Worm (Caenorhabditis elegans) whole organism, young adult: ENCODE data around the gene Y49F6C.8.

Experiments
- B0019.2 ChIP-seq: fragments of 200-800 bp; sonication (Bioruptor generic); conservative IDR thresholded peaks from 2 replicates; pipeline ENCODE4 v1.3.6; 2022; ENCODE audit warnings: missing genetic modification reagents, missing genetic modification characterization, missing compliant biosample characterization
- B0261.1 ChIP-seq: sonication (generic microtip); optimal IDR thresholded peaks from 2 replicates; lab custom pipeline; 2016; ENCODE audit warnings: mild to moderate bottlenecking, missing genetic modification characterization, moderate library complexity, missing compliant biosample characterization
- B0336.3 ChIP-seq: fragments of 200-800 bp; sonication (Bioruptor generic); IDR thresholded peaks from 2 replicates; pipeline ENCODE4 v1.3.6; 2022; ENCODE audit warnings: missing genetic modification characterization, missing compliant biosample characterization
- C06A6.2 ChIP-seq: fragments of 200-800 bp; sonication (Bioruptor generic); conservative IDR thresholded peaks from 2 replicates; pipeline ENCODE4 v1.3.6; 2022; ENCODE audit warnings: missing genetic modification characterization, missing compliant biosample characterization
- F10E7.11 ChIP-seq: sonication (generic microtip); optimal IDR thresholded peaks from 2 replicates; lab custom pipeline; 2017; ENCODE audit warnings: mild to moderate bottlenecking, missing genetic modification characterization, moderate library complexity, missing compliant biosample characterization
- F37B4.10 ChIP-seq: fragments of 200-800 bp; sonication (Bioruptor generic); IDR thresholded peaks from 2 replicates; pipeline ENCODE4 v1.3.6; 2022; ENCODE audit warnings: missing genetic modification characterization, missing compliant biosample characterization
- F49E8.2 ChIP-seq: sonication (generic microtip); optimal IDR thresholded peaks from 3 replicates; lab custom pipeline; 2017; ENCODE audit warnings: missing genetic modification characterization, mild to moderate bottlenecking, missing compliant biosample characterization, antibody characterized with exemption, moderate library complexity; ENCODE audit not compliant: insufficient read depth
- F52B5.7 ChIP-seq: sonication (generic microtip); optimal IDR thresholded peaks from 2 replicates; lab custom pipeline; 2016; ENCODE audit warnings: mild to moderate bottlenecking, missing genetic modification characterization, missing compliant biosample characterization
- F55B11.4 ChIP-seq: sonication (generic microtip); optimal IDR thresholded peaks from 2 replicates; lab custom pipeline; 2016; ENCODE audit warnings: missing compliant biosample characterization, missing genetic modification characterization, borderline replicate concordance; ENCODE audit not compliant: insufficient read depth
- K11D2.4 ChIP-seq: fragments of 200-800 bp; sonication (Bioruptor generic); IDR thresholded peaks from 2 replicates; pipeline ENCODE4 v1.3.6; 2022; ENCODE audit warnings: missing genetic modification reagents, missing genetic modification characterization, missing compliant biosample characterization
- Y53F4B.3 ChIP-seq: fragments of 200-800 bp; sonication (Bioruptor generic); IDR thresholded peaks from 2 replicates; pipeline ENCODE4 v1.3.6; 2022; ENCODE audit warnings: missing genetic modification reagents, missing genetic modification characterization, missing compliant biosample characterization
- Y56A3A.18 ChIP-seq: fragments of 200-800 bp; sonication (Bioruptor generic); IDR thresholded peaks from 2 replicates; pipeline ENCODE4 v1.3.6; 2022; ENCODE audit warnings: missing genetic modification reagents, missing genetic modification characterization, missing compliant biosample characterization
- Y79H2A.3 ChIP-seq: fragments of 200-800 bp; sonication (Bioruptor generic); conservative IDR thresholded peaks from 2 replicates; pipeline ENCODE4 v1.3.6; 2022; ENCODE audit warnings: missing genetic modification reagents, missing genetic modification characterization, missing compliant biosample characterization
- ccch-3 ChIP-seq: fragments of 200-800 bp; sonication (Bioruptor generic); optimal IDR thresholded peaks from 2 replicates; lab custom pipeline; 2018; ENCODE audit warnings: mild to moderate bottlenecking, missing genetic modification characterization, missing compliant biosample characterization
- cebp-2 ChIP-seq: fragments of 200-800 bp; sonication (Bioruptor generic); IDR thresholded peaks from 2 replicates; pipeline ENCODE4 v1.3.6; 2022; ENCODE audit warnings: missing genetic modification characterization, missing compliant biosample characterization
- ceh-27 ChIP-seq: fragments of 200-800 bp; sonication (Bioruptor generic); optimal IDR thresholded peaks from 2 replicates; lab custom pipeline; 2018; ENCODE audit warnings: mild to moderate bottlenecking, missing genetic modification characterization, moderate library complexity, missing compliant biosample characterization
- ceh-40 ChIP-seq: fragments of 200-800 bp; sonication (Bioruptor generic); IDR thresholded peaks from 2 replicates; pipeline ENCODE4 v1.3.6; 2022; ENCODE audit warnings: missing genetic modification characterization, missing compliant biosample characterization
- dpl-1 ChIP-seq: fragments of 150-350 bp; optimal IDR thresholded peaks from 2 replicates; lab custom pipeline; 2014; ENCODE audit warnings: missing biosample characterization, missing genetic modification reagents, missing genetic modification characterization
- egl-44 ChIP-seq: fragments of 200-800 bp; sonication (Bioruptor generic); IDR thresholded peaks from 2 replicates; pipeline ENCODE4 v1.3.6; 2022; ENCODE audit warnings: missing genetic modification reagents, missing genetic modification characterization, missing compliant biosample characterization
- fkh-3 ChIP-seq: sonication (generic microtip); optimal IDR thresholded peaks from 2 replicates; lab custom pipeline; 2016; ENCODE audit warnings: mild to moderate bottlenecking, missing genetic modification characterization, missing compliant biosample characterization
- hrde-1 ChIP-seq: sonication (generic microtip); optimal IDR thresholded peaks from 2 replicates; lab custom pipeline; 2016; ENCODE audit warnings: missing genetic modification characterization, mild to moderate bottlenecking, missing compliant biosample characterization, moderate library complexity, missing genotype, missing genetic modification reagents, borderline replicate concordance
- hsf-1 ChIP-seq: fragments of 200-800 bp; sonication (Bioruptor generic); IDR thresholded peaks from 2 replicates; pipeline ENCODE4 v1.3.6; 2022; ENCODE audit warnings: missing genetic modification reagents, missing genetic modification characterization, missing compliant biosample characterization
- lin-26 ChIP-seq: fragments of 200-800 bp; sonication (Bioruptor generic); IDR thresholded peaks from 2 replicates; pipeline ENCODE4 v1.3.6; 2022; ENCODE audit warnings: missing genetic modification reagents, missing genetic modification characterization, missing compliant biosample characterization
- lin-40 ChIP-seq: sonication (generic microtip); optimal IDR thresholded peaks from 2 replicates; lab custom pipeline; 2016; ENCODE audit warnings: missing genetic modification characterization, mild to moderate bottlenecking, missing compliant biosample characterization, missing genotype, missing genetic modification reagents
- lin-54 ChIP-seq: fragments of 200-800 bp; sonication (Bioruptor generic); optimal IDR thresholded peaks from 2 replicates; lab custom pipeline; 2018; ENCODE audit warnings: mild to moderate bottlenecking, missing genetic modification characterization, missing compliant biosample characterization
- madf-3 ChIP-seq: fragments of 200-800 bp; sonication (Bioruptor generic); IDR thresholded peaks from 2 replicates; pipeline ENCODE4 v1.3.6; 2022; ENCODE audit warnings: missing genetic modification reagents, missing genetic modification characterization, missing compliant biosample characterization
- madf-6 ChIP-seq: fragments of 200-800 bp; sonication (Bioruptor generic); IDR thresholded peaks from 2 replicates; pipeline ENCODE4 v1.3.6; 2022; ENCODE audit warnings: missing genetic modification reagents, missing genetic modification characterization, missing compliant biosample characterization
- nfya-2 ChIP-seq: fragments of 200-800 bp; sonication (Bioruptor generic); IDR thresholded peaks from 2 replicates; pipeline ENCODE4 v1.3.6; 2022; ENCODE audit warnings: missing genetic modification reagents, missing genetic modification characterization, missing compliant biosample characterization
- nfyb-1 ChIP-seq: fragments of 200-800 bp; sonication (Bioruptor generic); IDR thresholded peaks from 2 replicates; pipeline ENCODE4 v1.3.6; 2022; ENCODE audit warnings: missing genetic modification reagents, missing genetic modification characterization, missing compliant biosample characterization
- nhr-27 ChIP-seq: fragments of 200-800 bp; sonication (Bioruptor generic); optimal IDR thresholded peaks from 2 replicates; lab custom pipeline; 2018; ENCODE audit warnings: mild to moderate bottlenecking, missing genetic modification characterization, moderate library complexity, missing compliant biosample characterization
- nhr-90 ChIP-seq: sonication (generic microtip); optimal IDR thresholded peaks from 2 replicates; lab custom pipeline; 2016; ENCODE audit warnings: missing genotype, mild to moderate bottlenecking, missing genetic modification characterization, missing compliant biosample characterization
- pbrm-1 ChIP-seq: fragments of 200-800 bp; sonication (Bioruptor generic); IDR thresholded peaks from 2 replicates; pipeline ENCODE4 v1.3.6; 2022; ENCODE audit warnings: missing genetic modification reagents, missing genetic modification characterization, missing compliant biosample characterization
- rec-8 ChIP-seq, 2 experiments: sonication (generic microtip); optimal IDR thresholded peaks; 2 replicates each; lab custom pipeline; 2016; ENCODE audit warnings: mild to moderate bottlenecking in 2 of 2, missing genetic modification characterization in 2 of 2, missing genetic modification reagents in 2 of 2, missing genotype in 2 of 2, missing biosample characterization in 1 of 2, missing compliant biosample characterization in 1 of 2, moderate library complexity in 1 of 2
- repo-1 ChIP-seq: sonication (generic microtip); optimal IDR thresholded peaks from 2 replicates; lab custom pipeline; 2017; ENCODE audit warnings: mild to moderate bottlenecking, missing genetic modification characterization, missing compliant biosample characterization
- rpc-1 ChIP-seq, 2 experiments: fragments of 150-350 bp in 1 of 2; sonication (generic microtip) in 1 of 2; optimal IDR thresholded peaks; 2 replicates each; lab custom pipeline; 2014 to 2018; ENCODE audit warnings: missing biosample characterization in 1 of 2, missing genetic modification characterization in 1 of 2, missing genetic modification reagents in 1 of 2, missing genotype in 1 of 2
- snpc-4 ChIP-seq, 5 experiments: fragments of 150-350 bp in 1 of 5; sonication (generic microtip) in 4 of 5; optimal IDR thresholded peaks; 2 replicates each; lab custom pipeline; 2014 to 2018; ENCODE audit warnings: missing genetic modification characterization in 5 of 5, missing biosample characterization in 3 of 5, antibody characterized with exemption in 2 of 5, mild to moderate bottlenecking in 2 of 5, missing compliant biosample characterization in 2 of 5, missing genotype in 2 of 5, moderate library complexity in 2 of 5, missing genetic modification reagents in 1 of 5
- unc-130 ChIP-seq: sonication (generic microtip); optimal IDR thresholded peaks from 2 replicates; lab custom pipeline; 2016; ENCODE audit warnings: missing genetic modification reagents, missing genetic modification characterization, missing compliant biosample characterization
- xnd-1 ChIP-seq: sonication (generic microtip); optimal IDR thresholded peaks from 2 replicates; lab custom pipeline; 2016; ENCODE audit warnings: missing genotype, missing genetic modification reagents, missing genetic modification characterization, missing compliant biosample characterization
- zfh-2 ChIP-seq: fragments of 200-800 bp; sonication (Bioruptor generic); conservative IDR thresholded peaks from 2 replicates; pipeline ENCODE4 v1.3.6; 2022; ENCODE audit warnings: missing genetic modification reagents, missing genetic modification characterization, missing compliant biosample characterization
- ztf-22 ChIP-seq: fragments of 200-800 bp; sonication (Bioruptor generic); optimal IDR thresholded peaks from 2 replicates; lab custom pipeline; 2018; ENCODE audit warnings: mild to moderate bottlenecking, missing genetic modification characterization, moderate library complexity, missing compliant biosample characterization
- ztf-28 ChIP-seq: fragments of 200-800 bp; sonication (Bioruptor generic); IDR thresholded peaks from 2 replicates; pipeline ENCODE4 v1.3.6; 2022; ENCODE audit warnings: missing genetic modification reagents, missing genetic modification characterization, missing compliant biosample characterization
- ztf-3 ChIP-seq: fragments of 200-800 bp; sonication (Bioruptor generic); optimal IDR thresholded peaks from 2 replicates; lab custom pipeline; 2018; ENCODE audit warnings: mild to moderate bottlenecking, missing genetic modification characterization, missing compliant biosample characterization

Gene Y49F6C.8

DNA sequence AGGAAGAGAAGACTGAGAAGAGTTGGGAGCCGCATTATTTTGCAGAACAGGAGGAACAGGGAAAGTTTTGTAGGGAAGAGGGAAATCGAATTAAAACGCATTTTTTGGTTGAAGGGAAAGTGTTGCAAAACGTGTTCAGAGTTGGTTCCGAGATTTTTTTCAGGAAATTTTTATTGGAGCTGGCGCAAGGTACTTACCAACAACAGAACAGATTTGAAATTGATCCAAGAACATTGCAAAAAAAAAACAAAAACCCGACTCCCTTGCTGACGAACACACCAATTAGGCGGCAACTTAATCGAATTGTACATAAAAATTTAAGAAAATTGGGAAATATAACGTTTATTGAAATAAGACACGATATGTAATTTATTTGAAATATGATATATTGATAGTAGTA, 31.4 kb downstream of the Y49F6C.8 start, which contains the start of gene F14D2.7:
Gene F14D2.7 (minus strand): TSS at position 101 of the 400 bp plus-strand sequence.
- TF ChIP-seq madf-6 (GFP tag; lab: Robert Waterston, UW) (no peak), ztf-3 (GFP tag; lab: Kevin White, UChicago) (no peak), fkh-3 (no peak), B0336.3 (no peak), Y79H2A.3 (no peak), nhr-90 (tag; lab: Kevin White, UChicago) (no peak)

DNA sequence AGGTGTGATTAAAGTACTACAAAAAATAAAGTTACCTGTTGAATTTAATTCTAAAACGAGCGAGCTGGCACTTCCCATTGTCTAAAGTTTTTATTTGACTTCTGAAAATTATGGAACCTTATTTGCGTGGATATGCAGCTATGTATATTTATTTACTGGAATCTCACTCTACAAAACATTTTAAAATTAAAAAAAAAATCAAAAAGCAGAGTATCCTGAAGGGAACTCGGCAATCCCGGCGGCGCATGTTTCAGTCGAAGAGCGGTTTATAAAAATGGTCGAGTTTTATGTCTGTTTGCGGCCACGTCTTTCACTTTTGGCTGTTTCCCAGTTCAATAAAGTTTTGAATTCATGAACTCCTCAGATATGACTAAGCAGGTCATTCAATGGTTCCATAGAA, 32.9 kb downstream of the Y49F6C.8 start, which contains the start of gene F14D2.19:
Gene F14D2.19 (minus strand): TSS at position 101 of the 400 bp plus-strand sequence.
- TF ChIP-seq zfh-2 (GFP tag; lab: Robert Waterston, UW): no peak
- TF ChIP-seq F37B4.10 (GFP tag; lab: Robert Waterston, UW): no peak

DNA sequence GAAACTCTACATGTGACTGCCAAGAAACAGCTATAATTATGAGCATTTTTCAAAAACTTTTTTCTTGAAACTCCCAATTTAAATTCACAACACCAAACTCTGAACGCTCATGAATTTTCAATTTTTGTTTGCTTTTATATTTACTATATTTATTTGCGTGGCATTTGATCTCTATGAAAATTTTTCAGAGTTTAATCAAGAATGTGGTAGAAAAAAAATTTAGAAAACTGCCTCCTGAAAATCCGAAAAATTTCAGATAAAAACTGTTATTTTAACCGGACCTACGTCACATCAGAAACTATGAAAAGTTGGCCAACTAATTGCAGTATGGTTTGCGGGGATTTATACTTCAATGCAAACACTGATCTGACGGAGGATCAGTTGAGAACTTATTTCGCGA, 37.9 kb downstream of the Y49F6C.8 start, which contains the start of gene irld-27:
Gene irld-27 (plus strand): TSS at position 301 of the 400 bp plus-strand sequence.
- TF ChIP-seq unc-130 (GFP tag; lab: Kevin White, UChicago) (no peak), ztf-28 (GFP tag; lab: Robert Waterston, UW) (no peak), lin-40 (tag; lab: Kevin White, UChicago) (no peak), Y56A3A.18 (GFP tag; lab: Robert Waterston, UW) (no peak), ceh-40 (GFP tag; lab: Robert Waterston, UW) (no peak), C06A6.2 (GFP tag; lab: Robert Waterston, UW) (no peak), K11D2.4 (no peak), repo-1 (tag; lab: Kevin White, UChicago) (no peak), Y53F4B.3 (GFP tag; lab: Robert Waterston, UW) (no peak), nfyb-1 (GFP tag; lab: Robert Waterston, UW) (no peak), xnd-1 (tag; lab: Kevin White, UChicago) (no peak), nhr-27 (no peak)

DNA sequence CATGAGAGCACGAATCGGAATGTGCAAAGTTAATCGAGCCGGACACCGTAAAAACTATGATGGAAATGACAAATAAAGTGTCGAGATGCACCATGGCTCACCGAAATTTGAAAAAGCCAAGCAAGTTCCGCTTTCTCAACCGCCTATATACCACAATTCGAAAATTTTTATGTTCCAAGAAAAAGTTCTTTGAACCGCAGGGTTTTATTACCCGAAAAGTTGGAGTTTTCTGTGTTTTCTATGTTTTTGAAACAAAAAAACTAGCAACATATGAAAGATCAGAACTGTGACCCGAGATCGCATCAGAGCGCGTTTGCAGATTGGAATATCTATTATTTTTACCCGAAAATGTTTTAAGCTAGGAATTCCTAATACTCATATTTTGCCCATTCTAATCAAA, 42.8 kb downstream of the Y49F6C.8 start, which contains the start of gene Y46D2A.3:
Gene Y46D2A.3 (minus strand): TSS at position 101 of the 400 bp plus-strand sequence.
- TF ChIP-seq ceh-27 (GFP tag; lab: Kevin White, UChicago): no peak
- no peak for TF ChIP-seq dpl-1 (GFP tag; lab: Kevin White, UChicago)
- TF ChIP-seq lin-26 (GFP tag; lab: Robert Waterston, UW): no peak
- TF ChIP-seq cebp-2 (GFP tag; lab: Robert Waterston, UW): no peak
- TF ChIP-seq rec-8 (tag; optimal IDR thresholded peaks at IDR 0.05; lab: Kevin White, UChicago): no peak
- no peak for TF ChIP-seq pbrm-1 (GFP tag; lab: Robert Waterston, UW)
- no peak for TF ChIP-seq F10E7.11 (tag; lab: Kevin White, UChicago)
- no peak for TF ChIP-seq zfh-2 (GFP tag; lab: Robert Waterston, UW)
- TF ChIP-seq lin-54 (GFP tag; lab: Kevin White, UChicago): no peak
- TF ChIP-seq B0261.1 (tag; lab: Kevin White, UChicago): no peak
- TF ChIP-seq F49E8.2: no peak

DNA sequence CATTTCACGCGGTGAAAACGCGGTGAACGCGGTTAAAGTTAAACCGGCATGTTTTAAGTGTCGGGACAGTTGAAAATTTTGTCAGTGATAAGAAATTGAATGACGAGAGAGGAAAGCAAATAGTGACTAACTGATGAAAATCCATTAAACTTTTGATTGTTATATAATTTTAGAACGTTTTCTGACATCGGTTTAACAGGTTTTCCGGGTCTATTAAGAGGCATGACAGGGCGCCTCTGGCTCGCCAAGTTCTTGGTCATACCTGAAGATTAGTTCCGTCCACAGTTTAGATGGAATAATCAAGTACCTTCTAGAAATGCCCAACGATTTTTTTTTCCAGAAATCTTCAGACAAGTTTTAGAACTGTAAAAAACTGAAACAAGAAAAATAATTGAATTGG, 46.7 kb downstream of the Y49F6C.8 start, which contains the start of gene Y46D2A.2:
Gene Y46D2A.2 (minus strand): TSS at position 101 of the 400 bp plus-strand sequence.
- no peak for TF ChIP-seq ztf-22
- no peak for TF ChIP-seq F55B11.4 (tag; lab: Kevin White, UChicago)
- no peak for TF ChIP-seq nfya-2 (GFP tag; lab: Robert Waterston, UW)
- TF ChIP-seq hsf-1 (GFP tag; lab: Robert Waterston, UW): no peak
- no peak for TF ChIP-seq snpc-4 (GFP tag; optimal IDR thresholded peaks at IDR 0.05; lab: Kevin White, UChicago)
- no peak for TF ChIP-seq snpc-4 (tag; optimal IDR thresholded peaks at IDR 0.05; lab: Kevin White, UChicago)
- TF ChIP-seq ccch-3 (GFP tag; lab: Kevin White, UChicago): no peak
- TF ChIP-seq rpc-1 (optimal IDR thresholded peaks at IDR 0.05; lab: Kevin White, UChicago): no peak
- no peak for TF ChIP-seq rpc-1 (tag; optimal IDR thresholded peaks at IDR 0.05; lab: Kevin White, UChicago)
- no peak for TF ChIP-seq B0019.2
- TF ChIP-seq madf-3 (GFP tag; lab: Robert Waterston, UW): no peak
- TF ChIP-seq F49E8.2: no peak
- TF ChIP-seq egl-44 (GFP tag; lab: Robert Waterston, UW): no peak
- TF ChIP-seq hrde-1 (tag; lab: Kevin White, UChicago): no peak
- no peak for TF ChIP-seq F52B5.7 (tag; lab: Kevin White, UChicago)
